Worm (Caenorhabditis elegans): ENCODE data around the gene E02C12.6.

DNA sequence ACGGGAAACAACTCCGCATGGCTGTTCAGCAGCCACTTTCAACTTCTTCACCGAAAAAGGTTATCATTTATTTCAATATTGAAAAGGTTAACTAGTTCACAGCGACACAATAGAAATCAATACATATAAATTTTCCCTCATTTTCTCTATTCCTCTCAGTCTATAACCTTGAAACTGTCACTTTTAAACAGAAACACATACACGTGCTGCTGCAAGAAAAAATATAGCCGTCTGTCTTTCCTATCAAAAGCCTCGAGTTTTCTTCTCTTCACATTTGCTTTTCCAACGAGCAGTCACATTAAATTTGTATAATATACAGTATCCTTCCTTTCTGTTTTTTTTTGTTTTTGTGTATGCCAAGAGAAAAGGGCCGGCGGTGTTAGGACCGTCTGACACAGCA lies 46.7 kb downstream of the E02C12.6 start:
- TF ChIP-seq him-1 (tag; optimal IDR thresholded peaks at IDR 0.05) = no peak
- no peak for TF ChIP-seq dao-5 (tag; optimal IDR thresholded peaks at IDR 0.05)
- TF ChIP-seq W03F9.2 (tag; optimal IDR thresholded peaks at IDR 0.05) = no peak
